Worm (Caenorhabditis elegans) whole organism, L1 larva: ENCODE measurements around the gene T12B5.15.

Experiments
- C04F5.9 ChIP-seq: sonication (generic microtip); optimal IDR thresholded peaks from 2 replicates; lab custom pipeline; 2016; ENCODE audit warnings: missing genetic modification characterization, missing compliant biosample characterization
- Y116A8C.19 ChIP-seq: sonication (generic microtip); optimal IDR thresholded peaks from 2 replicates; lab custom pipeline; 2016; ENCODE audit warnings: missing compliant biosample characterization, missing genetic modification characterization, borderline replicate concordance
- aly-2 ChIP-seq: fragments of 150-350 bp; optimal IDR thresholded peaks from 2 replicates; lab custom pipeline; 2014; ENCODE audit warnings: missing biosample characterization, missing genetic modification characterization
- blmp-1 ChIP-seq: fragments of 150-350 bp; optimal IDR thresholded peaks from 2 replicates; lab custom pipeline; 2014; ENCODE audit warnings: missing biosample characterization, missing genetic modification characterization
- ceh-8 ChIP-seq: fragments of 200-800 bp; sonication (Bioruptor generic); optimal IDR thresholded peaks from 2 replicates; lab custom pipeline; 2018; ENCODE audit warnings: mild to moderate bottlenecking, missing genetic modification characterization, moderate library complexity, missing compliant biosample characterization
- ceh-82 ChIP-seq, 3 experiments: fragments of 150-350 bp in 1 of 3; sonication (generic microtip) in 2 of 3; optimal IDR thresholded peaks; 2 replicates each; lab custom pipeline; 2014 to 2017; ENCODE audit warnings: missing biosample characterization in 3 of 3, missing genetic modification characterization in 3 of 3
- ceh-88 ChIP-seq: fragments of 200-800 bp; sonication (Bioruptor generic); IDR thresholded peaks from 2 replicates; pipeline ENCODE4 v1.3.6; 2022; ENCODE audit warnings: missing genetic modification characterization, missing compliant biosample characterization
- dpl-1 ChIP-seq, 3 experiments: fragments of 150-350 bp in 2 of 3; sonication (generic microtip) in 1 of 3; optimal IDR thresholded peaks; 2 replicates each; lab custom pipeline; 2014 to 2017; ENCODE audit warnings: missing biosample characterization in 3 of 3, missing genetic modification characterization in 3 of 3, missing genetic modification reagents in 3 of 3
- dsc-1 ChIP-seq: sonication (generic microtip); optimal IDR thresholded peaks from 2 replicates; lab custom pipeline; 2016; ENCODE audit warnings: mild to moderate bottlenecking, missing genetic modification characterization, missing compliant biosample characterization
- efl-1 ChIP-seq, 4 experiments: fragments of 150-350 bp; optimal IDR thresholded peaks in 3 of 4; peaks in 1 of 4; 1 replicate in 1 of 4; 2 replicates in 3 of 4; lab custom pipeline; 2014; ENCODE audit warnings: missing biosample characterization in 2 of 4, missing genetic modification characterization in 2 of 4, missing genetic modification reagents in 2 of 4
- egl-27 ChIP-seq, 2 experiments: fragments of 150-350 bp in 1 of 2; sonication (generic microtip); optimal IDR thresholded peaks; 3 replicates each; lab custom pipeline; 2017 to 2018; ENCODE audit warnings: missing biosample characterization in 2 of 2, missing genetic modification characterization in 2 of 2, missing genetic modification reagents in 2 of 2
- ets-5 ChIP-seq: fragments of 200-800 bp; sonication (Bioruptor generic); IDR thresholded peaks from 2 replicates; pipeline ENCODE4 v1.3.6; 2022; ENCODE audit warnings: missing genetic modification characterization, missing compliant biosample characterization
- fos-1 ChIP-seq: fragments of 150-350 bp; optimal IDR thresholded peaks from 2 replicates; lab custom pipeline; 2014; ENCODE audit warnings: missing biosample characterization, missing genetic modification characterization
- hlh-17 ChIP-seq: fragments of 200-800 bp; sonication (Bioruptor generic); optimal IDR thresholded peaks from 2 replicates; lab custom pipeline; 2018; ENCODE audit warnings: missing genetic modification characterization, mild to moderate bottlenecking, missing compliant biosample characterization, moderate library complexity, borderline replicate concordance
- hlh-4 ChIP-seq: sonication (generic microtip); optimal IDR thresholded peaks from 2 replicates; lab custom pipeline; 2016; ENCODE audit warnings: mild to moderate bottlenecking, missing genetic modification characterization, missing compliant biosample characterization
- jun-1 ChIP-seq: fragments of 150-350 bp; optimal IDR thresholded peaks from 2 replicates; lab custom pipeline; 2014; ENCODE audit warnings: missing biosample characterization, missing genetic modification reagents, missing genetic modification characterization
- lin-13 ChIP-seq: fragments of 150-350 bp; optimal IDR thresholded peaks from 2 replicates; lab custom pipeline; 2014; ENCODE audit warnings: missing biosample characterization, missing genetic modification reagents, missing genetic modification characterization
- lin-14 ChIP-seq: fragments of 200-800 bp; sonication (Bioruptor generic); optimal IDR thresholded peaks from 2 replicates; lab custom pipeline; 2018; ENCODE audit warnings: mild to moderate bottlenecking, missing genetic modification characterization, moderate library complexity, missing compliant biosample characterization
- lin-35 ChIP-seq, 2 experiments: fragments of 150-350 bp; optimal IDR thresholded peaks; 2 replicates each; lab custom pipeline; 2014; ENCODE audit warnings: missing biosample characterization in 2 of 2, missing genetic modification characterization in 2 of 2, missing genetic modification reagents in 2 of 2
- lin-39 ChIP-seq: fragments of 150-350 bp; optimal IDR thresholded peaks from 2 replicates; lab custom pipeline; 2014; ENCODE audit warnings: missing biosample characterization, missing genetic modification reagents, missing genetic modification characterization
- lsy-2 ChIP-seq, 2 experiments: fragments of 150-350 bp; optimal IDR thresholded peaks; 2 replicates each; lab custom pipeline; 2014; ENCODE audit warnings: missing biosample characterization in 2 of 2, missing genetic modification characterization in 2 of 2
- mdl-1 ChIP-seq, 2 experiments: fragments of 150-350 bp; optimal IDR thresholded peaks; 2 replicates each; lab custom pipeline; 2014 to 2017; ENCODE audit warnings: missing biosample characterization in 2 of 2, missing genetic modification characterization in 2 of 2, inconsistent platforms in 1 of 2
- mep-1 ChIP-seq: fragments of 150-350 bp; optimal IDR thresholded peaks from 2 replicates; lab custom pipeline; 2014; ENCODE audit warnings: missing biosample characterization, missing genetic modification characterization
- nhr-20 ChIP-seq: sonication (generic microtip); optimal IDR thresholded peaks from 2 replicates; lab custom pipeline; 2016; ENCODE audit warnings: mild to moderate bottlenecking, missing genetic modification characterization, missing compliant biosample characterization
- nhr-237 ChIP-seq: fragments of 150-350 bp; optimal IDR thresholded peaks from 2 replicates; lab custom pipeline; 2014; ENCODE audit warnings: missing biosample characterization, missing genetic modification characterization
- nhr-47 ChIP-seq: sonication (generic microtip); optimal IDR thresholded peaks from 2 replicates; lab custom pipeline; 2016; ENCODE audit warnings: mild to moderate bottlenecking, missing genetic modification characterization, moderate library complexity, missing compliant biosample characterization
- nhr-77 ChIP-seq: fragments of 150-350 bp; optimal IDR thresholded peaks from 2 replicates; lab custom pipeline; 2014; ENCODE audit warnings: missing biosample characterization, missing genetic modification characterization
- nhr-85 ChIP-seq: sonication (generic microtip); peaks from one replicate; lab custom pipeline; 2016; ENCODE audit warnings: missing genetic modification characterization, inconsistent platforms, missing compliant biosample characterization
- pqm-1 ChIP-seq: sonication (generic microtip); optimal IDR thresholded peaks from 3 replicates; lab custom pipeline; 2017; ENCODE audit warnings: missing biosample characterization, missing genetic modification characterization
- rnt-1 ChIP-seq: sonication (generic microtip); optimal IDR thresholded peaks from 2 replicates; lab custom pipeline; 2016; ENCODE audit warnings: mild to moderate bottlenecking, missing genetic modification characterization, moderate library complexity, missing compliant biosample characterization
- snpc-4 ChIP-seq: fragments of 150-350 bp; optimal IDR thresholded peaks from 2 replicates; lab custom pipeline; 2014; ENCODE audit warnings: missing biosample characterization, missing genetic modification characterization
- snu-23 ChIP-seq: sonication (generic microtip); optimal IDR thresholded peaks from 2 replicates; lab custom pipeline; 2016; ENCODE audit warnings: missing genetic modification characterization, missing compliant biosample characterization
- sptf-1 ChIP-seq: fragments of 150-350 bp; optimal IDR thresholded peaks from 2 replicates; lab custom pipeline; 2014; ENCODE audit warnings: missing biosample characterization, missing genetic modification characterization
- unc-30 ChIP-seq: sonication (generic microtip); optimal IDR thresholded peaks from 2 replicates; lab custom pipeline; 2017; ENCODE audit warnings: missing biosample characterization, missing genetic modification characterization
- vab-15 ChIP-seq: sonication (generic microtip); optimal IDR thresholded peaks from 2 replicates; lab custom pipeline; 2017; ENCODE audit warnings: missing genotype, mild to moderate bottlenecking, missing genetic modification characterization, missing compliant biosample characterization
- xbp-1 ChIP-seq: sonication (generic microtip); optimal IDR thresholded peaks from 2 replicates; lab custom pipeline; 2016; ENCODE audit warnings: missing genetic modification characterization, missing compliant biosample characterization
- ztf-11 ChIP-seq, 2 experiments: sonication (generic microtip); optimal IDR thresholded peaks; 2 replicates each; lab custom pipeline; 2016 to 2017; ENCODE audit warnings: missing genetic modification characterization in 2 of 2, missing biosample characterization in 1 of 2, missing compliant biosample characterization in 1 of 2

T12B5.15 gene

ce11 chrIII:910540-911311 lies 43.7 kb downstream of the T12B5.15 start, which contains the start of the genes F23H11.5 and bra-2 (continued):
- TF ChIP-seq nhr-20 (peak; percentile 1), ets-5 (no peak), lin-35 (GFP tag; optimal IDR thresholded peaks at IDR 0.05; lab: Kevin White, UChicago) (peak; percentile 33 to 41), xbp-1 (no peak), hlh-17 (GFP tag; lab: Kevin White, UChicago) (no peak), hlh-4 (tag; lab: Kevin White, UChicago) (no peak), Y116A8C.19 (no peak), egl-27 (tag; optimal IDR thresholded peaks at IDR 0.05; lab: Kevin White, UChicago) (no peak), ceh-8 (GFP tag; lab: Kevin White, UChicago) (no peak), ztf-11 (tag; optimal IDR thresholded peaks at IDR 0.05; lab: Kevin White, UChicago) (no peak), sptf-1 (tag; lab: Kevin White, UChicago) (no peak), dsc-1 (tag; lab: Kevin White, UChicago) (no peak)

DNA sequence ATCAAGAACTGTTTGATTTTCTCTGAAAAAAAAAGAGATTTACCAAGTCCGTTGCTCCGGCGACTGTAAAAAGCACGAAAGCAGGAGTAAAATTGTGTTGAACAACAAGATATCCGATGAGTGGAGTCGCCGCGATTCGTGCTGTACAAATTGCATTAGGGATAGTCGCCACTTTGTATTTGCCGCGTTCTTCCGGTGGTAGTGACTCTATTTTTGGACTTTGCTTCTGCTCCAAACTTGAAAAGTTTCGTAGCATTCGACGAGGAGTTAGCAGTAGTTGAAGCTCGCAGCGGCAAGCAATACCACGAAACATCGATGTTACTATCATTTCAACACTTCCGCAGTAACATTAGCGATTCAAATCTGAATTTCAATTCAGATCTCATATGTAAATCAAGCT lies 44.9 kb downstream of the T12B5.15 start, which contains the start of gene crls-1:
Gene crls-1, minus strand, starts transcription at position 363 of the 400 bp plus-strand sequence.
- TF ChIP-seq lsy-2 (tag; optimal IDR thresholded peaks at IDR 0.05; lab: Kevin White, UChicago) (peak in 1 of 2 experiments; percentile 4), nhr-47 (peak; percentile 3), ceh-82 (tag; optimal IDR thresholded peaks at IDR 0.05; lab: Kevin White, UChicago) (no peak), nhr-237 (tag; lab: Kevin White, UChicago) (no peak), nhr-85 (tag; lab: Kevin White, UChicago) (peak; percentile 14), mep-1 (no peak), lin-13 (GFP tag; lab: Kevin White, UChicago) (no peak), rnt-1 (tag; lab: Kevin White, UChicago) (peak; percentile 7), lin-39 (tag; lab: Kevin White, UChicago) (no peak)

- TF ChIP-seq unc-30 (tag; lab: Kevin White, UChicago) (no peak), ceh-88 (no peak), vab-15 (tag; lab: Kevin White, UChicago) (no peak), lsy-2 (tag; optimal IDR thresholded peaks at IDR 0.05; lab: Kevin White, UChicago) (peak in 1 of 2 experiments; percentile 45), blmp-1 (tag; lab: Kevin White, UChicago) (peak; percentile 61), snu-23 (GFP tag; lab: Kevin White, UChicago) (peak; percentile 5), snpc-4 (no peak), mdl-1 (tag; optimal IDR thresholded peaks at IDR 0.05; lab: Kevin White, UChicago) (no peak), ceh-82 (tag; optimal IDR thresholded peaks at IDR 0.05; lab: Kevin White, UChicago) (no peak), xbp-1 (no peak), C04F5.9 (tag; lab: Kevin White, UChicago) (no peak), pqm-1 (no peak), hlh-4 (tag; lab: Kevin White, UChicago) (no peak), fos-1 (peak; percentile 94), efl-1 (optimal IDR thresholded peaks at IDR 0.05; lab: Kevin White, UChicago) (peak; percentile 6 to 49), efl-1 (GFP tag; optimal IDR thresholded peaks at IDR 0.05 in 1 of 2; lab: Kevin White, UChicago) (peak in 1 of 2 experiments; percentile 7), ztf-11 (tag; optimal IDR thresholded peaks at IDR 0.05; lab: Kevin White, UChicago) (no peak), nhr-77 (tag; lab: Kevin White, UChicago) (no peak), dpl-1 (GFP tag; optimal IDR thresholded peaks at IDR 0.05; lab: Kevin White, UChicago) (no peak), aly-2 (tag; lab: Kevin White, UChicago) (no peak), jun-1 (peak; percentile 71), nhr-85 (tag; lab: Kevin White, UChicago) (no peak), lin-14 (GFP tag; lab: Kevin White, UChicago) (peak; percentile 36)
These were observed 46.5 kb downstream of the T12B5.15 start for ce11 chrIII:907990-908389.
